Fruit fly (Drosophila melanogaster) whole organism, embryonic: ENCODE data around the gene CG1764.

ENCODE experiments used
- Aef1 ChIP-seq: fragments of 200-800 bp; sonication (Bioruptor generic); IDR thresholded peaks from 3 replicates; pipeline ENCODE4 v1.3.6; 2022; ENCODE audit warnings: missing biosample characterization, missing genetic modification characterization
- B-H1 ChIP-seq: fragments of 200-800 bp; sonication (Bioruptor generic); IDR thresholded peaks from 3 replicates; pipeline ENCODE4 v1.3.6; 2022; ENCODE audit warnings: missing biosample characterization, missing genetic modification characterization
- B-H2 ChIP-seq: fragments of 200-800 bp; sonication (Bioruptor generic); optimal IDR thresholded peaks from 2 replicates; lab custom pipeline; 2018; ENCODE audit warnings: missing biosample characterization, mild to moderate bottlenecking, missing genetic modification characterization
- CG1024 ChIP-seq: fragments of 200-800 bp; sonication (Bioruptor generic); IDR thresholded peaks from 2 replicates; pipeline ENCODE4 v1.3.6; 2022; ENCODE audit warnings: missing biosample characterization, missing genetic modification characterization
- CG10274 ChIP-seq: fragments of 200-800 bp; sonication (Bioruptor generic); optimal IDR thresholded peaks from 3 replicates; lab custom pipeline; 2017; ENCODE audit warnings: missing biosample characterization, mild to moderate bottlenecking, missing genetic modification characterization
- CG11723 ChIP-seq: fragments of 200-800 bp; sonication (Bioruptor generic); optimal IDR thresholded peaks from 2 replicates; lab custom pipeline; 2017; ENCODE audit warnings: missing biosample characterization, mild to moderate bottlenecking, missing genetic modification characterization
- CG12071 ChIP-seq: fragments of 200-800 bp; sonication (Bioruptor generic); optimal IDR thresholded peaks from 3 replicates; lab custom pipeline; 2018; ENCODE audit warnings: missing biosample characterization, mild to moderate bottlenecking, missing genetic modification characterization
- CG14014 ChIP-seq: fragments of 200-800 bp; sonication (Bioruptor generic); IDR thresholded peaks from 2 replicates; pipeline ENCODE4 v1.3.6; 2022; ENCODE audit warnings: missing biosample characterization, missing genetic modification characterization
- CG18619 ChIP-seq: fragments of 200-800 bp; sonication (Bioruptor generic); optimal IDR thresholded peaks from 3 replicates; lab custom pipeline; 2017; ENCODE audit warnings: missing biosample characterization, mild to moderate bottlenecking, missing genetic modification characterization
- CG30020 ChIP-seq: fragments of 200-800 bp; optimal IDR thresholded peaks from 2 replicates; lab custom pipeline; 2019; ENCODE audit warnings: missing biosample characterization, mild to moderate bottlenecking, missing genetic modification characterization, moderate library complexity
- CG34422 ChIP-seq: fragments of 200-800 bp; sonication (Bioruptor generic); IDR thresholded peaks from 3 replicates; pipeline ENCODE4 v1.3.6; 2022; ENCODE audit warnings: missing biosample characterization, missing genetic modification characterization
- CG4854 ChIP-seq: fragments of 200-800 bp; sonication (Bioruptor generic); optimal IDR thresholded peaks from 2 replicates; lab custom pipeline; 2016; ENCODE audit warnings: missing biosample characterization, missing genetic modification characterization, inconsistent platforms
- CG6765 ChIP-seq: fragments of 200-800 bp; sonication (Bioruptor generic); optimal IDR thresholded peaks from 3 replicates; lab custom pipeline; 2017; ENCODE audit warnings: missing biosample characterization, mild to moderate bottlenecking, missing genetic modification characterization
- CG6791 ChIP-seq: fragments of 200-800 bp; sonication (Bioruptor generic); IDR thresholded peaks from 3 replicates; pipeline ENCODE4 v1.3.6; 2022; ENCODE audit warnings: missing biosample characterization, missing genetic modification characterization; ENCODE audit not compliant: partially characterized antibody
- CG6854 ChIP-seq: fragments of 200-800 bp; sonication (Bioruptor generic); optimal IDR thresholded peaks from 3 replicates; lab custom pipeline; 2017; ENCODE audit warnings: missing biosample characterization, mild to moderate bottlenecking, missing genetic modification characterization
- CG7786 ChIP-seq: fragments of 200-800 bp; sonication (Bioruptor generic); optimal IDR thresholded peaks from 2 replicates; lab custom pipeline; 2016; ENCODE audit warnings: missing biosample characterization, missing genetic modification characterization
- CG7963 ChIP-seq: fragments of 200-800 bp; sonication (Bioruptor generic); IDR thresholded peaks from 3 replicates; pipeline ENCODE4 v1.3.6; 2022; ENCODE audit warnings: missing biosample characterization, missing genetic modification characterization; ENCODE audit not compliant: partially characterized antibody
- CG8089 ChIP-seq: fragments of 200-800 bp; sonication (Bioruptor generic); optimal IDR thresholded peaks from 3 replicates; lab custom pipeline; 2016; ENCODE audit warnings: missing biosample characterization, missing genetic modification characterization
- CHES-1-like ChIP-seq: fragments of 200-800 bp; sonication (Bioruptor generic); optimal IDR thresholded peaks from 2 replicates; lab custom pipeline; 2016; ENCODE audit warnings: missing biosample characterization, missing genetic modification characterization
- Dbx ChIP-seq: fragments of 200-800 bp; sonication (Bioruptor generic); IDR thresholded peaks from 3 replicates; pipeline ENCODE4 v1.3.6; 2022; ENCODE audit warnings: missing biosample characterization, missing genetic modification characterization
- Dip2 ChIP-seq: fragments of 200-800 bp; sonication (Bioruptor generic); IDR thresholded peaks from 2 replicates; pipeline ENCODE4 v1.3.6; 2022; ENCODE audit warnings: missing biosample characterization, missing genetic modification characterization
- Doc2 ChIP-seq: fragments of 200-800 bp; sonication (Bioruptor generic); IDR thresholded peaks from 2 replicates; pipeline ENCODE4 v1.3.6; 2022; ENCODE audit warnings: missing biosample characterization, missing genetic modification characterization
- ERR ChIP-seq: fragments of 200-800 bp; sonication (Bioruptor generic); optimal IDR thresholded peaks from 2 replicates; lab custom pipeline; 2016; ENCODE audit warnings: missing biosample characterization, missing genetic modification characterization
- Elba2 ChIP-seq: fragments of 200-800 bp; sonication (Bioruptor generic); optimal IDR thresholded peaks from 3 replicates; lab custom pipeline; 2016; ENCODE audit warnings: missing biosample characterization, missing genetic modification characterization
- Ets97D ChIP-seq: fragments of 200-800 bp; sonication (Bioruptor generic); optimal IDR thresholded peaks from 3 replicates; lab custom pipeline; 2016; ENCODE audit warnings: missing biosample characterization, missing genetic modification characterization
- HLH54F ChIP-seq: fragments of 200-800 bp; sonication (Bioruptor generic); optimal IDR thresholded peaks from 3 replicates; lab custom pipeline; 2016; ENCODE audit warnings: missing biosample characterization, missing genetic modification characterization
- Myb ChIP-seq: fragments of 200-800 bp; sonication (Bioruptor generic); optimal IDR thresholded peaks from 2 replicates; lab custom pipeline; 2016; ENCODE audit warnings: missing biosample characterization, missing genetic modification characterization
- Ravus ChIP-seq: fragments of 200-800 bp; sonication (Bioruptor generic); IDR thresholded peaks from 2 replicates; pipeline ENCODE4 v1.3.6; 2022; ENCODE audit warnings: missing biosample characterization, missing genetic modification characterization
- Sin3A ChIP-seq: fragments of >200 bp; optimal IDR thresholded peaks from 2 replicates; lab custom pipeline; 2018
- ab ChIP-seq: fragments of 200-800 bp; sonication (Bioruptor generic); optimal IDR thresholded peaks from 2 replicates; lab custom pipeline; 2016; ENCODE audit warnings: missing biosample characterization, missing genetic modification characterization
- bbx ChIP-seq: fragments of 200-800 bp; sonication (Bioruptor generic); IDR thresholded peaks from 2 replicates; pipeline ENCODE4 v1.3.6; 2022; ENCODE audit warnings: missing biosample characterization, missing genetic modification characterization; ENCODE audit not compliant: partially characterized antibody
- bigmax ChIP-seq: fragments of 200-800 bp; sonication (Bioruptor generic); optimal IDR thresholded peaks from 2 replicates; lab custom pipeline; 2018; ENCODE audit warnings: missing biosample characterization, mild to moderate bottlenecking, missing genetic modification characterization
- cad ChIP-seq: fragments of >200 bp; optimal IDR thresholded peaks from 2 replicates; lab custom pipeline; 2017; ENCODE audit warnings: missing biosample characterization, missing genetic modification characterization
- chif ChIP-seq, 2 experiments: fragments of 200-800 bp; sonication (Bioruptor generic); optimal IDR thresholded peaks; 3 replicates each; lab custom pipeline; 2016; ENCODE audit warnings: missing biosample characterization in 2 of 2, missing genetic modification characterization in 2 of 2
- chn ChIP-seq: fragments of 200-800 bp; sonication (Bioruptor generic); optimal IDR thresholded peaks from 2 replicates; lab custom pipeline; 2016; ENCODE audit warnings: missing biosample characterization, missing genetic modification characterization
- crol ChIP-seq: fragments of 200-800 bp; sonication (Bioruptor generic); IDR thresholded peaks from 2 replicates; pipeline ENCODE4 v1.3.6; 2022; ENCODE audit warnings: missing biosample characterization, missing genetic modification characterization
- cwo ChIP-seq: fragments of 200-800 bp; sonication (Bioruptor generic); optimal IDR thresholded peaks from 3 replicates; lab custom pipeline; 2017; ENCODE audit warnings: missing biosample characterization, missing genetic modification characterization, mild to moderate bottlenecking, moderate library complexity, missing genetic modification reagents
- ems ChIP-seq: fragments of 200-800 bp; sonication (Bioruptor generic); optimal IDR thresholded peaks from 3 replicates; lab custom pipeline; 2016; ENCODE audit warnings: missing biosample characterization, missing genetic modification characterization
- gce ChIP-seq: fragments of 200-800 bp; sonication (Bioruptor generic); IDR thresholded peaks from 3 replicates; pipeline ENCODE4 v1.3.6; 2022; ENCODE audit warnings: missing biosample characterization, missing genetic modification characterization
- grau ChIP-seq: fragments of 200-800 bp; optimal IDR thresholded peaks from 3 replicates; lab custom pipeline; 2019; ENCODE audit warnings: missing biosample characterization, mild to moderate bottlenecking, missing genetic modification characterization, moderate library complexity
- lmd ChIP-seq: fragments of 200-800 bp; sonication (Bioruptor generic); IDR thresholded peaks from 2 replicates; pipeline ENCODE4 v1.3.6; 2022; ENCODE audit warnings: missing biosample characterization, missing genetic modification characterization
- lola ChIP-seq, 3 experiments: fragments of >200 bp in 2 of 3; fragments of 200-800 bp in 1 of 3; sonication (Bioruptor generic) in 1 of 3; optimal IDR thresholded peaks; 2 replicates each; lab custom pipeline; 2017 to 2019; ENCODE audit warnings: missing biosample characterization in 3 of 3, missing genetic modification characterization in 3 of 3, mild to moderate bottlenecking in 1 of 3, moderate library complexity in 1 of 3
- mld ChIP-seq: fragments of 200-800 bp; sonication (Bioruptor generic); IDR thresholded peaks from 3 replicates; pipeline ENCODE4 v1.3.6; 2022; ENCODE audit warnings: missing biosample characterization, missing genetic modification characterization; ENCODE audit not compliant: partially characterized antibody
- pan ChIP-seq, 4 experiments: fragments of >200 bp in 3 of 4; fragments of 200-800 bp in 1 of 4; sonication (Bioruptor generic) in 1 of 4; optimal IDR thresholded peaks in 3 of 4; IDR thresholded peaks in 1 of 4; 2 replicates each; pipeline versions ENCODE4 v1.3.6 to Lab custom; 2017 to 2022; ENCODE audit warnings: missing biosample characterization in 2 of 4, missing genetic modification characterization in 2 of 4, mixed read lengths in 1 of 4
- pros ChIP-seq: fragments of 200-800 bp; sonication (Bioruptor generic); optimal IDR thresholded peaks from 3 replicates; lab custom pipeline; 2019; ENCODE audit warnings: missing biosample characterization, mild to moderate bottlenecking, missing genetic modification characterization, moderate library complexity
- pzg ChIP-seq: fragments of 200-800 bp; sonication (Bioruptor generic); optimal IDR thresholded peaks from 3 replicates; lab custom pipeline; 2018; ENCODE audit warnings: missing biosample characterization, mild to moderate bottlenecking, missing genetic modification characterization, moderate library complexity
- row ChIP-seq: fragments of 200-800 bp; sonication (Bioruptor generic); IDR thresholded peaks from 3 replicates; pipeline ENCODE4 v1.3.6; 2022; ENCODE audit warnings: missing biosample characterization, missing genetic modification characterization
- run ChIP-seq: fragments of 200-800 bp; sonication (Bioruptor generic); optimal IDR thresholded peaks from 3 replicates; lab custom pipeline; 2018; ENCODE audit warnings: missing biosample characterization, mild to moderate bottlenecking, missing genetic modification characterization
- sima ChIP-seq: fragments of 200-800 bp; sonication (Bioruptor generic); optimal IDR thresholded peaks from 2 replicates; lab custom pipeline; 2016; ENCODE audit warnings: missing biosample characterization, missing genetic modification characterization
- slp2 ChIP-seq: fragments of 200-800 bp; sonication (Bioruptor generic); optimal IDR thresholded peaks from 2 replicates; lab custom pipeline; 2016; ENCODE audit warnings: missing biosample characterization, missing genetic modification characterization
- zen ChIP-seq: fragments of 200-800 bp; sonication (Bioruptor generic); optimal IDR thresholded peaks from 3 replicates; lab custom pipeline; 2018; ENCODE audit warnings: missing biosample characterization, mild to moderate bottlenecking, missing genetic modification characterization, moderate library complexity

Gene CG1764

DNA sequence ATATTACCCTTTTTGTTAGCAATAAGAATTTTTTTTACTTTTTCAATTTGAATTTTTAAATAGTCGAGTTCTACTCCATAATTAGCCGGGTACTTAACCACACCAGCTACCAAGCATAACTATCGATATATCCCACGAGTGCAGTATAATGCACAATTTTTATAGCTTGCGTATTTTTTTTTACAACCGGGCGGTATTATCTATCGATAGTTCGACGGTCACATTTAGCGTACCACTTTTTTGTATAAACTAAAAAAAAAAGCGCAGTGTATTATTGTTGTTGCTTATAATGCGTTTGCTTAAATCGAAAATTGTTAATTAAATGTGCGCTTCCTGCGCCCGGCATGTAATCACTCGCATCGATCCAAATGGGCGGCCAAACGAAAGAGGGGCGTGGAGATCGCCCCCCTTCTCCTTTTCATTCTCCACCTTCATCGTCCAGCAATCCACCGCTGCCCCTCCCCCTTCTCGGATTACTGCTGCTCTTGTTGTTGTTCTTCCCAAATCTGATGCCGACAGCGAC is 14.3 kb downstream of the CG1764 start, which contains the start of gene Remo (continued):
- TF ChIP-seq CG18619 (GFP tag; lab: Kevin White, UChicago) (no peak), B-H2 (GFP tag; lab: Kevin White, UChicago) (no peak), lmd (no peak), HLH54F (no peak), B-H1 (GFP tag; lab: Robert Waterston, UW) (no peak), run (tag; lab: Kevin White, UChicago) (no peak), Dbx (GFP tag; lab: Robert Waterston, UW) (peak; percentile 35; the same call in 1 of the 3 replicates), Aef1 (GFP tag; lab: Robert Waterston, UW) (peak; percentile 52; the same call in 2 of the 3 replicates), CG6765 (GFP tag; lab: Kevin White, UChicago) (no peak), slp2 (GFP tag; lab: Kevin White, UChicago) (no peak), CG6791 (GFP tag; lab: Robert Waterston, UW) (peak; percentile 61; the same call in 1 of the 3 replicates), pros (GFP tag; lab: Kevin White, UChicago) (no peak), chif (GFP tag; optimal IDR thresholded peaks at IDR 0.05; lab: Kevin White, UChicago) (no peak), CG1024 (GFP tag; lab: Robert Waterston, UW) (no peak), gce (GFP tag; lab: Robert Waterston, UW) (no peak), CG7786 (no peak), CG4854 (GFP tag; lab: Kevin White, UChicago) (no peak), pan (optimal IDR thresholded peaks at IDR 0.05; lab: Kevin White, UChicago) (no peak), pan (GFP tag; optimal IDR thresholded peaks at IDR 0.05 in 1 of 2, IDR thresholded peaks at IDR 0.05 in 1 of 2) (no peak), CG7963 (no peak), bigmax (GFP tag; lab: Kevin White, UChicago) (no peak), CG12071 (GFP tag; lab: Kevin White, UChicago) (no peak), CG30020 (tag; lab: Kevin White, UChicago) (no peak), CG11723 (no peak), ab (GFP tag; lab: Kevin White, UChicago) (no peak), CG8089 (no peak), cad (no peak), Ravus (no peak), sima (no peak), Sin3A (lab: Kevin White, UChicago) (no peak), Doc2 (GFP tag; lab: Robert Waterston, UW) (no peak), zen (tag; lab: Kevin White, UChicago) (no peak), chn (GFP tag; lab: Kevin White, UChicago) (no peak), CHES-1-like (no peak), row (GFP tag; lab: Robert Waterston, UW) (peak; percentile 40), CG14014 (GFP tag; lab: Robert Waterston, UW) (no peak), Dip2 (no peak), lola (GFP tag; optimal IDR thresholded peaks at IDR 0.05; lab: Kevin White, UChicago) (no peak), CG34422 (GFP tag; lab: Robert Waterston, UW) (peak; percentile 64; the same call in 2 of the 3 replicates), ERR (GFP tag; lab: Kevin White, UChicago) (no peak), Elba2 (GFP tag; lab: Kevin White, UChicago) (peak; percentile 89), grau (tag; lab: Kevin White, UChicago) (no peak), bbx (GFP tag; lab: Robert Waterston, UW) (peak; percentile 68), CG6854 (no peak), pzg (peak; percentile 92), mld (GFP tag; lab: Robert Waterston, UW) (no peak), Myb (GFP tag; lab: Kevin White, UChicago) (peak; percentile 85), cwo (GFP tag; lab: Kevin White, UChicago) (no peak), CG10274 (GFP tag; lab: Kevin White, UChicago) (no peak), Ets97D (GFP tag; lab: Kevin White, UChicago) (peak; percentile 51), crol (GFP tag; lab: Robert Waterston, UW) (peak; percentile 88), ems (GFP tag; lab: Kevin White, UChicago) (no peak)
